Fruit fly (Drosophila melanogaster) whole organism, embryonic: ENCODE results near the gene CG5808.

ENCODE experiments used
- CG1024 ChIP-seq: fragments of 200-800 bp; sonication (Bioruptor generic); IDR thresholded peaks from 2 replicates; pipeline ENCODE4 v1.3.6; 2022; ENCODE audit warnings: missing biosample characterization, missing genetic modification characterization
- CG10321 ChIP-seq: fragments of 200-800 bp; sonication (Bioruptor generic); IDR thresholded peaks from 2 replicates; pipeline ENCODE4 v1.3.6; 2022; ENCODE audit warnings: missing biosample characterization, missing genetic modification characterization
- CG11398 ChIP-seq: fragments of 200-800 bp; sonication (Bioruptor generic); optimal IDR thresholded peaks from 2 replicates; lab custom pipeline; 2016; ENCODE audit warnings: missing biosample characterization, missing genetic modification characterization
- CG1233 ChIP-seq: fragments of 200-800 bp; sonication (Bioruptor generic); optimal IDR thresholded peaks from 4 replicates; lab custom pipeline; 2018; ENCODE audit warnings: missing biosample characterization, mild to moderate bottlenecking, missing genetic modification characterization
- CG1602 ChIP-seq: fragments of 200-800 bp; sonication (Bioruptor generic); optimal IDR thresholded peaks from 3 replicates; lab custom pipeline; 2016; ENCODE audit warnings: missing biosample characterization, missing genetic modification characterization
- CG18476 ChIP-seq: fragments of 200-800 bp; sonication (Bioruptor generic); optimal IDR thresholded peaks from 2 replicates; lab custom pipeline; 2016; ENCODE audit warnings: missing biosample characterization, mild to moderate bottlenecking, missing genetic modification characterization
- CG18619 ChIP-seq: fragments of 200-800 bp; sonication (Bioruptor generic); optimal IDR thresholded peaks from 3 replicates; lab custom pipeline; 2017; ENCODE audit warnings: missing biosample characterization, mild to moderate bottlenecking, missing genetic modification characterization
- CG30431 ChIP-seq: fragments of 200-800 bp; sonication (Bioruptor generic); optimal IDR thresholded peaks from 2 replicates; lab custom pipeline; 2017; ENCODE audit warnings: missing biosample characterization, missing genetic modification characterization
- CG4282 ChIP-seq: fragments of 200-800 bp; sonication (Bioruptor generic); optimal IDR thresholded peaks from 2 replicates; lab custom pipeline; 2016; ENCODE audit warnings: missing biosample characterization, missing genetic modification characterization
- CG6175 ChIP-seq: fragments of 200-800 bp; sonication (Bioruptor generic); IDR thresholded peaks from 3 replicates; pipeline ENCODE4 v1.3.6; 2022; ENCODE audit warnings: missing biosample characterization, missing genetic modification characterization
- CG6854 ChIP-seq: fragments of 200-800 bp; sonication (Bioruptor generic); optimal IDR thresholded peaks from 3 replicates; lab custom pipeline; 2017; ENCODE audit warnings: missing biosample characterization, mild to moderate bottlenecking, missing genetic modification characterization
- CG8089 ChIP-seq: fragments of 200-800 bp; sonication (Bioruptor generic); optimal IDR thresholded peaks from 3 replicates; lab custom pipeline; 2016; ENCODE audit warnings: missing biosample characterization, missing genetic modification characterization
- Dek ChIP-seq: fragments of 200-800 bp; sonication (Bioruptor generic); optimal IDR thresholded peaks from 3 replicates; lab custom pipeline; 2019; ENCODE audit warnings: missing biosample characterization, mild to moderate bottlenecking, missing genetic modification characterization, moderate library complexity
- Ets65A ChIP-seq: fragments of 200-800 bp; sonication (Bioruptor generic); peaks from one replicate; lab custom pipeline; 2016; ENCODE audit warnings: missing biosample characterization, missing genetic modification characterization
- Fer1 ChIP-seq: fragments of 200-800 bp; sonication (Bioruptor generic); optimal IDR thresholded peaks from 2 replicates; lab custom pipeline; 2017; ENCODE audit warnings: missing biosample characterization, mild to moderate bottlenecking, missing genetic modification characterization
- Gug ChIP-seq: fragments of 200-800 bp; sonication (Bioruptor generic); IDR thresholded peaks from 4 replicates; pipeline ENCODE4 v1.3.6; 2022; ENCODE audit warnings: missing biosample characterization, missing genetic modification characterization
- HHEX ChIP-seq: fragments of 200-800 bp; sonication (Bioruptor generic); optimal IDR thresholded peaks from 3 replicates; lab custom pipeline; 2017; ENCODE audit warnings: missing biosample characterization, mild to moderate bottlenecking, missing genetic modification characterization, missing genetic modification reagents
- HLH3B ChIP-seq: fragments of 200-800 bp; sonication (Bioruptor generic); IDR thresholded peaks from 2 replicates; pipeline ENCODE4 v1.3.6; 2022; ENCODE audit warnings: missing biosample characterization, missing genetic modification characterization
- Hr39 ChIP-seq: fragments of >200 bp; optimal IDR thresholded peaks from 2 replicates; lab custom pipeline; 2017
- Hr51 ChIP-seq, 2 experiments: fragments of 200-800 bp; sonication (Bioruptor generic); optimal IDR thresholded peaks; 2 replicates in 1 of 2; 3 replicates in 1 of 2; lab custom pipeline; 2016 to 2018; ENCODE audit warnings: missing biosample characterization in 2 of 2, missing genetic modification characterization in 2 of 2, mild to moderate bottlenecking in 1 of 2, moderate library complexity in 1 of 2
- Nf-YB ChIP-seq: fragments of 200-800 bp; sonication (Bioruptor generic); optimal IDR thresholded peaks from 3 replicates; lab custom pipeline; 2019; ENCODE audit warnings: missing biosample characterization, mild to moderate bottlenecking, missing genetic modification characterization, moderate library complexity
- Optix ChIP-seq: fragments of 200-800 bp; sonication (Bioruptor generic); IDR thresholded peaks from 3 replicates; pipeline ENCODE4 v1.3.6; 2022; ENCODE audit warnings: missing biosample characterization, missing genetic modification characterization
- Taf1 ChIP-seq: fragments of 200-800 bp; sonication (Bioruptor generic); IDR thresholded peaks from 2 replicates; pipeline ENCODE4 v1.3.6; 2022; ENCODE audit warnings: missing biosample characterization, missing genetic modification characterization
- bowl ChIP-seq: fragments of 200-800 bp; sonication (Bioruptor generic); IDR thresholded peaks from 2 replicates; pipeline ENCODE4 v1.3.6; 2022; ENCODE audit warnings: missing biosample characterization, missing genetic modification characterization
- cato ChIP-seq: fragments of 200-800 bp; sonication (Bioruptor generic); optimal IDR thresholded peaks from 2 replicates; lab custom pipeline; 2016; ENCODE audit warnings: missing biosample characterization, missing genetic modification characterization, borderline replicate concordance
- chif ChIP-seq, 2 experiments: fragments of 200-800 bp; sonication (Bioruptor generic); optimal IDR thresholded peaks; 3 replicates each; lab custom pipeline; 2016; ENCODE audit warnings: missing biosample characterization in 2 of 2, missing genetic modification characterization in 2 of 2
- chm ChIP-seq: fragments of 200-800 bp; sonication (Bioruptor generic); IDR thresholded peaks from 2 replicates; pipeline ENCODE4 v1.3.6; 2022; ENCODE audit warnings: missing biosample characterization, missing genetic modification characterization
- dan ChIP-seq: fragments of 200-800 bp; sonication (Bioruptor generic); IDR thresholded peaks from 2 replicates; pipeline ENCODE4 v1.3.6; 2022; ENCODE audit warnings: missing biosample characterization, missing genetic modification characterization
- disco-r ChIP-seq: fragments of 200-800 bp; sonication (Bioruptor generic); optimal IDR thresholded peaks from 2 replicates; lab custom pipeline; 2016; ENCODE audit warnings: missing biosample characterization, missing genetic modification characterization
- en ChIP-seq: fragments of 200-800 bp; sonication (Bioruptor generic); optimal IDR thresholded peaks from 2 replicates; lab custom pipeline; 2016; ENCODE audit warnings: missing biosample characterization, missing genetic modification characterization
- ewg ChIP-seq: fragments of 200-800 bp; sonication (Bioruptor generic); optimal IDR thresholded peaks from 3 replicates; lab custom pipeline; 2017; ENCODE audit warnings: mild to moderate bottlenecking, missing biosample characterization, missing genetic modification reagents, missing genetic modification characterization
- gsb-n ChIP-seq: fragments of 200-800 bp; sonication (Bioruptor generic); optimal IDR thresholded peaks from 3 replicates; lab custom pipeline; 2018; ENCODE audit warnings: missing biosample characterization, mild to moderate bottlenecking, missing genetic modification characterization
- gt ChIP-seq: fragments of 200-800 bp; sonication (Bioruptor generic); IDR thresholded peaks from 2 replicates; pipeline ENCODE4 v1.3.6; 2022; ENCODE audit warnings: missing biosample characterization, missing genetic modification characterization
- jing ChIP-seq: fragments of 200-800 bp; sonication (Bioruptor generic); optimal IDR thresholded peaks from 2 replicates; lab custom pipeline; 2018; ENCODE audit warnings: missing biosample characterization, mild to moderate bottlenecking, missing genetic modification characterization
- lab ChIP-seq: fragments of 200-800 bp; sonication (Bioruptor generic); optimal IDR thresholded peaks from 3 replicates; lab custom pipeline; 2017; ENCODE audit warnings: missing biosample characterization, missing genetic modification characterization, mild to moderate bottlenecking, moderate library complexity, missing genetic modification reagents
- mirr ChIP-seq: fragments of 200-800 bp; sonication (Bioruptor generic); optimal IDR thresholded peaks from 3 replicates; lab custom pipeline; 2018; ENCODE audit warnings: missing biosample characterization, mild to moderate bottlenecking, missing genetic modification characterization
- nerfin-2 ChIP-seq: fragments of 200-800 bp; sonication (Bioruptor generic); IDR thresholded peaks from 2 replicates; pipeline ENCODE4 v1.3.6; 2022; ENCODE audit warnings: missing biosample characterization, missing genetic modification characterization; ENCODE audit not compliant: partially characterized antibody
- nom ChIP-seq: fragments of 200-800 bp; sonication (Bioruptor generic); optimal IDR thresholded peaks from 2 replicates; lab custom pipeline; 2017; ENCODE audit warnings: missing biosample characterization, missing genetic modification characterization, mild to moderate bottlenecking, moderate library complexity, missing genetic modification reagents
- sd ChIP-seq: fragments of 200-800 bp; sonication (Bioruptor generic); optimal IDR thresholded peaks from 3 replicates; lab custom pipeline; 2018; ENCODE audit warnings: missing biosample characterization, mild to moderate bottlenecking, missing genetic modification characterization, moderate library complexity
- sens-2 ChIP-seq: fragments of 200-800 bp; sonication (Bioruptor generic); IDR thresholded peaks from 2 replicates; pipeline ENCODE4 v1.3.6; 2022; ENCODE audit warnings: missing biosample characterization, missing genetic modification characterization
- shn ChIP-seq: fragments of 200-800 bp; sonication (Bioruptor generic); optimal IDR thresholded peaks from 3 replicates; lab custom pipeline; 2016; ENCODE audit warnings: missing biosample characterization, missing genetic modification characterization
- sim ChIP-seq: fragments of 200-800 bp; sonication (Bioruptor generic); IDR thresholded peaks from 2 replicates; pipeline ENCODE4 v1.3.6; 2022; ENCODE audit warnings: missing biosample characterization, missing genetic modification characterization
- sisA ChIP-seq: fragments of 200-800 bp; sonication (Bioruptor generic); IDR thresholded peaks from 2 replicates; pipeline ENCODE4 v1.3.6; 2022; ENCODE audit warnings: missing biosample characterization, missing genetic modification characterization
- slbo ChIP-seq: fragments of 200-800 bp; sonication (Bioruptor generic); IDR thresholded peaks from 2 replicates; pipeline ENCODE4 v1.3.6; 2022; ENCODE audit warnings: missing biosample characterization, missing genetic modification characterization
- sr ChIP-seq: fragments of 200-800 bp; sonication (Bioruptor generic); IDR thresholded peaks from 3 replicates; pipeline ENCODE4 v1.3.6; 2022; ENCODE audit warnings: missing biosample characterization, missing genetic modification characterization
- sug ChIP-seq: fragments of 200-800 bp; optimal IDR thresholded peaks from 2 replicates; lab custom pipeline; 2019; ENCODE audit warnings: missing biosample characterization, mild to moderate bottlenecking, missing genetic modification characterization, moderate library complexity
- tap ChIP-seq: fragments of 200-800 bp; optimal IDR thresholded peaks from 3 replicates; lab custom pipeline; 2019; ENCODE audit warnings: missing biosample characterization, mild to moderate bottlenecking, missing genetic modification characterization, moderate library complexity
- tll ChIP-seq, 2 experiments: fragments of 200-800 bp in 1 of 2; fragments of >200 bp in 1 of 2; sonication (Bioruptor generic) in 1 of 2; optimal IDR thresholded peaks; 2 replicates each; lab custom pipeline; 2017 to 2019; ENCODE audit warnings: missing biosample characterization in 2 of 2, missing genetic modification characterization in 2 of 2, mild to moderate bottlenecking in 1 of 2, moderate library complexity in 1 of 2
- tup ChIP-seq: fragments of 200-800 bp; sonication (Bioruptor generic); optimal IDR thresholded peaks from 2 replicates; lab custom pipeline; 2016; ENCODE audit warnings: missing biosample characterization, mild to moderate bottlenecking, missing genetic modification characterization, moderate library complexity
- twi ChIP-seq: fragments of 200-800 bp; optimal IDR thresholded peaks from 2 replicates; lab custom pipeline; 2019; ENCODE audit warnings: missing biosample characterization, mild to moderate bottlenecking, missing genetic modification characterization, moderate library complexity
- wdn ChIP-seq: fragments of 200-800 bp; sonication (Bioruptor generic); IDR thresholded peaks from 2 replicates; pipeline ENCODE4 v1.3.6; 2022; ENCODE audit warnings: missing biosample characterization, missing genetic modification characterization

Gene CG5808

DNA sequence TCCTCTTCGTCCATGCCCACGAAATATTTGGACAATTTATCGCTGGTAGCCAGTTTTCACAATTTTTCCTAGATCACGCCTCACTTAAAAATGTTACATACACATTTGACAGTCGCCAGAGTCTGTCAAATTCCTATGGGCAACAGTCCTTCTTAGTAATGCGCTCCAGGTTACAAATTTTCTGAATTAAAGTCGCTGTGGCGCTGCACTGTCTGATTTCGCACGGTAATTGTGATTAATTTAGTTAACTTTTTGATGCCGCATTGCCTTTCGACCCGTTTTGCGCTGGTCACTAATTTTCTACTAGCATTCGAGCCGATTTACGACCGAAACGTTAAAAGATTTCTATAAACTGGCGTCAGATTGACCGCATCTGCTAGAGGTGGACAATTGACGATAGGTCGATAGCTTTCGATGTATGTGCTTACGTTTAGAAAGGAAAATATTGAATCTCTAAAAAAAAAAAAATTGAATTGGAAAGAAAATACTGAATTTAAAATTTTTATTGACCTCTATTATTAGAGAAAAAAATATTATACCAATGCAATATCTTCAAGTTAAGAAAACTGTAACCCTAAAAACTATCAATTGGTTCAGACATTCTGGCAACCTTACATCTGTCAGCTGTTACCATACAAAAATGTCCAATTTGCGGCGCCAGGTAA, 3.0 kb downstream of the CG5808 start, which contains the start of the genes lili and CG34150 (continued):
- TF ChIP-seq tap (tag; lab: Kevin White, UChicago): no peak
- TF ChIP-seq slbo (GFP tag; lab: Robert Waterston, UW): peak; percentile 86
- no peak for TF ChIP-seq CG30431 (GFP tag; lab: Kevin White, UChicago)
- peak; percentile 60 for TF ChIP-seq Nf-YB (GFP tag; lab: Kevin White, UChicago)
- peak in 1 of 2 experiments; percentile 9 for TF ChIP-seq tll (GFP tag; optimal IDR thresholded peaks at IDR 0.05; lab: Kevin White, UChicago)
- peak; percentile 56 for TF ChIP-seq twi (tag; lab: Kevin White, UChicago)
- TF ChIP-seq cato (GFP tag; lab: Kevin White, UChicago): peak; percentile 34
- TF ChIP-seq CG8089 (GFP tag; lab: Kevin White, UChicago): peak; percentile 57
- TF ChIP-seq Dek (tag; lab: Kevin White, UChicago): peak; percentile 62
- peak; percentile 77 for TF ChIP-seq Taf1 (GFP tag; lab: Robert Waterston, UW)
- TF ChIP-seq HLH3B (GFP tag; lab: Robert Waterston, UW): peak; percentile 64
- peak; percentile 57 for TF ChIP-seq CG18476 (GFP tag; lab: Kevin White, UChicago)
- no peak for TF ChIP-seq CG10321 (GFP tag; lab: Robert Waterston, UW)
- TF ChIP-seq CG18619 (GFP tag; lab: Kevin White, UChicago): peak; percentile 42
- no peak for TF ChIP-seq HHEX (GFP tag; lab: Kevin White, UChicago)
- peak; percentile 25 for TF ChIP-seq en (GFP tag; lab: Kevin White, UChicago)
- TF ChIP-seq sisA (GFP tag; lab: Robert Waterston, UW): peak; percentile 62
- TF ChIP-seq chm: peak; percentile 87
- TF ChIP-seq nerfin-2 (GFP tag; lab: Robert Waterston, UW): no peak
- TF ChIP-seq disco-r (GFP tag; lab: Kevin White, UChicago): no peak
- TF ChIP-seq wdn (GFP tag; lab: Robert Waterston, UW): no peak
- no peak for TF ChIP-seq dan (GFP tag; lab: Robert Waterston, UW)
- TF ChIP-seq sens-2 (GFP tag; lab: Robert Waterston, UW): no peak
- TF ChIP-seq CG1602 (GFP tag; lab: Kevin White, UChicago): peak; percentile 70
- TF ChIP-seq CG4282 (GFP tag; lab: Kevin White, UChicago): no peak
- no peak for TF ChIP-seq gt (GFP tag; lab: Robert Waterston, UW)
- no peak for TF ChIP-seq mirr
- TF ChIP-seq CG11398 (GFP tag; lab: Kevin White, UChicago): no peak
- TF ChIP-seq gsb-n (tag; lab: Kevin White, UChicago): peak; percentile 43
- TF ChIP-seq shn (GFP tag; lab: Kevin White, UChicago): peak; percentile 47
- no peak for TF ChIP-seq tup (GFP tag; lab: Kevin White, UChicago)
- peak; percentile 64 for TF ChIP-seq CG1233 (GFP tag; lab: Kevin White, UChicago)
- peak; percentile 90 for TF ChIP-seq Ets65A (GFP tag; lab: Kevin White, UChicago)
- TF ChIP-seq Hr51 (GFP tag; optimal IDR thresholded peaks at IDR 0.05; lab: Kevin White, UChicago): peak; percentile 64 to 75
- peak; percentile 33 for TF ChIP-seq nom (GFP tag; lab: Kevin White, UChicago)
- no peak for TF ChIP-seq sr (GFP tag; lab: Robert Waterston, UW)
- TF ChIP-seq lab (GFP tag; lab: Kevin White, UChicago): peak; percentile 71
- peak; percentile 65 for TF ChIP-seq sd (tag; lab: Kevin White, UChicago)
- no peak for TF ChIP-seq CG6854 (GFP tag; lab: Kevin White, UChicago)
- TF ChIP-seq CG6175: no peak
- TF ChIP-seq Fer1 (GFP tag; lab: Kevin White, UChicago): peak; percentile 69
- no peak for TF ChIP-seq Optix (GFP tag; lab: Robert Waterston, UW)
- TF ChIP-seq ewg (GFP tag; lab: Kevin White, UChicago): peak; percentile 51
- no peak for TF ChIP-seq Hr39 (lab: Kevin White, UChicago)
- TF ChIP-seq sim (GFP tag; lab: Robert Waterston, UW): no peak
- TF ChIP-seq sug (tag; lab: Kevin White, UChicago): peak; percentile 82
- no peak for TF ChIP-seq bowl (GFP tag; lab: Robert Waterston, UW)
- no peak for TF ChIP-seq jing (GFP tag; lab: Kevin White, UChicago)
- TF ChIP-seq CG1024 (GFP tag; lab: Robert Waterston, UW): peak; percentile 57
- peak; percentile 57; the same call in 3 of the 4 replicates for TF ChIP-seq Gug (GFP tag; lab: Robert Waterston, UW)
- TF ChIP-seq chif (GFP tag; optimal IDR thresholded peaks at IDR 0.05; lab: Kevin White, UChicago): peak; percentile 52 to 74
